Worm (Caenorhabditis elegans): ENCODE measurements around the gene Y49E10.16.
"Not testable (repeated sequence)": the region's sequence is repeated elsewhere in the genome, so short reads cannot be mapped to it uniquely, and the experiment has no call there.

ce11 chrIII:12383709-12384108 is 46.6 kb upstream of the Y49E10.16 start, which contains the start of gene Y49E10.4:
- not testable (repeated sequence) for TF ChIP-seq snpc-4 (tag; optimal IDR thresholded peaks at IDR 0.05); pax-3 (tag; optimal IDR thresholded peaks at IDR 0.05); elt-3 (tag; optimal IDR thresholded peaks at IDR 0.05); unc-62 (GFP tag; optimal IDR thresholded peaks at IDR 0.05)
